Fruit fly (Drosophila melanogaster): Measurements from ENCODE around the gene capt.

The capt gene

DNA sequence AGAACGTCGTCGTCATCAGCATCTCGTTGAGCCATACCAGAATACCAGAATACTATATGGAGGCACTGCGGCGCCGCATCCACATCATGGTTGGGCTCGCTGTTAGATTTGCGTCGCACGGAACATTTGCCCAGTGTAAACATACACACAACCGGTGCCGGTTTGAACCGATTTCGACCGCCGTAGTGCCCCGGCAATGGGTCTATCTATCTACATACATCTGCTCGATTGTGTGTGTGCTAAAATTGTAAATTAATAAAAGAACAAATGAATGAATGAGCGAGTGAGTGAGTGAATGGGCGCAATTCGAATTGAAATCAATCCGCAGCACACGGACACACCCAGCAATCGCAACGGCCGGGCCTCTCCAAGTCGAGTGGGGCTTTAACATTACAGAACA is 32.6 kb downstream of the capt start (continued):
- TF ChIP-seq mirr (GFP tag; optimal IDR thresholded peaks at IDR 0.05): peak; percentile 69
- peak; percentile 77 for TF ChIP-seq CG10543 (GFP tag; optimal IDR thresholded peaks at IDR 0.05)
- 0 out of 2 replicates have a peak, but pooled peaks have one; percentile 16 for TF ChIP-seq Drgx (GFP tag; IDR thresholded peaks at IDR 0.05)

DNA sequence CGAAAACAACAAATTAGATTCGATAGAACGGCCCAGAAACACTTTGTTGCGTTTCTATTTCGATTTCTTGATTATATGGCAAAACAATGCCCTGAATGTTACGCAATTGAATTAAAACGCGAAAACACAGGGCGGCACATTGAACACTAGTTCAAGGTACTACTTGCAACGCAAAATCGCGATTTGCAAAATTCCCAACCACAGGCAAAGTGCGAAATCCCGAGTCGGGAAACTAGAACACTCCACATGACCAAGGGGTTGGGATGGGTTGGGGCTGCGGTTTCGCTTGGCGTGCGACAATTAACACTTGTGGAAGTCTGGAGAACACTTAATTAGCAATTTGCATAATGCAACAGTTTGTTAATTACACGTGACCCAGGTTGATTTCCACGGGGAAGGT is 33.8 kb downstream of the capt start:
- TF ChIP-seq Pdp1 (GFP tag; optimal IDR thresholded peaks at IDR 0.05) (peak in 1 of 2 experiments; percentile 40), ranshi (GFP tag; IDR thresholded peaks at IDR 0.05) (no peak), Kr (GFP tag; optimal IDR thresholded peaks at IDR 0.05) (no peak), vnd (GFP tag; IDR thresholded peaks at IDR 0.05; ENCODE audit: partially characterized antibody) (0 out of 3 replicates have a peak, but pooled peaks have one; percentile 22), chinmo (GFP tag; IDR thresholded peaks at IDR 0.05; ENCODE audit: partially characterized antibody) (0 out of 4 replicates have a peak, but pooled peaks have one; percentile 6)

DNA sequence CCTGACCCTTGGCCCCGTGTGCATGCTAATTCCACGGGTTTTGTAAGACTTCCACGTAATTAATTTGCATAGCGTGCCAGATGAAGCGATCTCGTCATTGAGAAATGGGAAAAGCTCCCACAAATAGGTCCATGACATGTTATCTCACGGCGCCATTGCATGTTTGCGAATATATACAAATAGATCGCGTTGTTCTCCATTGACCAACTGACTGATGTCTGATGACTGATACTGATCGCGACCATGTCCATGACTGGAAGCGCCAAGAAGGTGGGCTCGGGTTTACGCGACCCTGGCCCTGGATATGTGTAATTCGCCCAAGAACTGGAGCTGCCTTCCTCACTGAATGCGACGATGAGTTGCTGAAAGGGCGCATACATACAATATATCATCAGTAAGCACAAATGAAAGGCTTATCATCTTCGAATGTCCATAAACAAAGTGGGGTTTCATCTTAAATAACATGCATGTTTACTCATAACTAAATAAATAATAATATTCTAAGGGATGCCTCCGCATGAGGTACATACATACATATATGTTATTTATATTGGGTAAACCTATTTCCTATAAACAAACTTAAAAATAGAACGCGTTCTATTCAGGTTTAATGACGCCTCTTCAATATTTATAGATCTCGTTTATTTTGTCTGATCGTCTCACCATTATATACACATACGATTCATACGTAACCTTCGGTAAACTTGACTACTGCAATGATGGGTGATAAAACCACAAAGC is 34.8 kb downstream of the capt start:
- no peak for TF ChIP-seq CG6791 (GFP tag; IDR thresholded peaks at IDR 0.05; ENCODE audit: partially characterized antibody)
- TF ChIP-seq CG4730 (GFP tag; IDR thresholded peaks at IDR 0.05): no peak
- TF ChIP-seq CG9437 (GFP tag; optimal IDR thresholded peaks at IDR 0.05): no peak
- no peak for TF ChIP-seq da (GFP tag; optimal IDR thresholded peaks at IDR 0.05)
- TF ChIP-seq sisA (GFP tag; IDR thresholded peaks at IDR 0.05): no peak
- peak; percentile 30; the same call in 1 of the 2 replicates for TF ChIP-seq peb (GFP tag; IDR thresholded peaks at IDR 0.05)
- TF ChIP-seq Med (GFP tag): peak; percentile 80
- TF ChIP-seq h (optimal IDR thresholded peaks at IDR 0.05): no peak
- no peak for TF ChIP-seq CG12155 (GFP tag; optimal IDR thresholded peaks at IDR 0.05)
- TF ChIP-seq CG3163 (GFP tag; optimal IDR thresholded peaks at IDR 0.05): no peak
- peak; percentile 44 for TF ChIP-seq dmrt99B (tag; optimal IDR thresholded peaks at IDR 0.05)
- TF ChIP-seq dmrt11E (tag; optimal IDR thresholded peaks at IDR 0.05): peak; percentile 84
- TF ChIP-seq shn (GFP tag; optimal IDR thresholded peaks at IDR 0.05): no peak
- peak; percentile 33 for TF ChIP-seq CG10431 (GFP tag; optimal IDR thresholded peaks at IDR 0.05)
- TF ChIP-seq CG1529 (GFP tag; optimal IDR thresholded peaks at IDR 0.05): peak; percentile 64
- no peak for TF ChIP-seq CG11560 (tag; IDR thresholded peaks at IDR 0.05)
- TF ChIP-seq CG2116 (GFP tag; optimal IDR thresholded peaks at IDR 0.05): peak; percentile 17
- TF ChIP-seq bcd (GFP tag; optimal IDR thresholded peaks at IDR 0.05): peak; percentile 23
- TF ChIP-seq Taf1 (GFP tag; IDR thresholded peaks at IDR 0.05): no peak
- TF ChIP-seq CG17912 (GFP tag; optimal IDR thresholded peaks at IDR 0.05): no peak
- peak; percentile 29 for TF ChIP-seq CG18476 (GFP tag; optimal IDR thresholded peaks at IDR 0.05)
- no peak for TF ChIP-seq CG34422 (GFP tag; IDR thresholded peaks at IDR 0.05)
- no peak for TF ChIP-seq Fer2 (tag; optimal IDR thresholded peaks at IDR 0.05)
- no peak for TF ChIP-seq tx (GFP tag; optimal IDR thresholded peaks at IDR 0.05)
- no peak for TF ChIP-seq CG17328 (GFP tag; IDR thresholded peaks at IDR 0.05)
- TF ChIP-seq Mad (GFP tag; optimal IDR thresholded peaks at IDR 0.05): no peak
- no peak for TF ChIP-seq CG16813 (GFP tag; IDR thresholded peaks at IDR 0.05; ENCODE audit: partially characterized antibody)
- peak; percentile 50 for TF ChIP-seq CG1603 (tag; optimal IDR thresholded peaks at IDR 0.05)
- peak; percentile 20 for TF ChIP-seq CG12391 (tag; optimal IDR thresholded peaks at IDR 0.05)
- TF ChIP-seq CG17385 (GFP tag; optimal IDR thresholded peaks at IDR 0.05): peak; percentile 20
- TF ChIP-seq CG4820 (GFP tag; optimal IDR thresholded peaks at IDR 0.05): peak; percentile 40
- TF ChIP-seq CG9609 (GFP tag; optimal IDR thresholded peaks at IDR 0.05): no peak
- no peak for TF ChIP-seq CG15479 (GFP tag; optimal IDR thresholded peaks at IDR 0.05)
- TF ChIP-seq CG3407 (GFP tag; optimal IDR thresholded peaks at IDR 0.05): peak; percentile 77
- TF ChIP-seq btn (GFP tag; optimal IDR thresholded peaks at IDR 0.05): no peak
- TF ChIP-seq H2.0 (GFP tag; IDR thresholded peaks at IDR 0.05): 0 out of 2 replicates have a peak, but pooled peaks have one; percentile 16
- no peak for TF ChIP-seq Dll (GFP tag; IDR thresholded peaks at IDR 0.05; ENCODE audit: partially characterized antibody)
- no peak for TF ChIP-seq Doc2 (GFP tag; IDR thresholded peaks at IDR 0.05)
